Fruit fly (Drosophila melanogaster) S2 (cell line): ENCODE measurements around the gene ntc.
A peak's percentile ranks its signal among the peaks of the same experiment; 100 is the strongest.

Experiments used
- CG8478 ChIP-seq: fragments of >200 bp; optimal IDR thresholded peaks from 2 replicates; lab custom pipeline; 2018
- CTCF ChIP-seq, 2 experiments: fragments of >200 bp; optimal IDR thresholded peaks; 2 replicates each; lab custom pipeline; 2018

ntc gene

dm6 chr3L:3797681-3798080 is 8.6 kb downstream of the ntc start:
- TF ChIP-seq CTCF (optimal IDR thresholded peaks at IDR 0.05; lab: Kevin White, UChicago) (no peak), CG8478 (no peak)

- TF ChIP-seq CG8478 (no peak), CTCF (optimal IDR thresholded peaks at IDR 0.05; lab: Kevin White, UChicago) (no peak)
Measured at dm6 chr3L:3791043-3791682, 15.1 kb downstream of the ntc start.

- TF ChIP-seq CG8478 (no peak), CTCF (optimal IDR thresholded peaks at IDR 0.05; lab: Kevin White, UChicago) (no peak)
Measured at dm6 chr3L:3790504-3790903, 15.8 kb downstream of the ntc start, which contains the start of gene CG32266. TSS of gene CG32266 (plus strand) at chr3L:3790804.

dm6 chr3L:3788790-3789421 is 17.4 kb downstream of the ntc start:
- TF ChIP-seq CTCF (optimal IDR thresholded peaks at IDR 0.05; lab: Kevin White, UChicago) (peak; percentile 30 to 67), CG8478 (no peak)

dm6 chr3L:3787595-3788151 is 18.6 kb downstream of the ntc start:
- TF ChIP-seq CG8478 (no peak), CTCF (optimal IDR thresholded peaks at IDR 0.05; lab: Kevin White, UChicago) (peak in 1 of 2 experiments; percentile 37)

- no peak for TF ChIP-seq CG8478
- no peak for TF ChIP-seq CTCF (optimal IDR thresholded peaks at IDR 0.05; lab: Kevin White, UChicago)
Measured at dm6 chr3L:3787077-3787433, 19.2 kb downstream of the ntc start.

dm6 chr3L:3786344-3787076 is 19.7 kb downstream of the ntc start:
- no peak for TF ChIP-seq CTCF (optimal IDR thresholded peaks at IDR 0.05; lab: Kevin White, UChicago)
- no peak for TF ChIP-seq CG8478

dm6 chr3L:3785688-3786087 is 20.6 kb downstream of the ntc start:
- TF ChIP-seq CG8478 (no peak), CTCF (optimal IDR thresholded peaks at IDR 0.05; lab: Kevin White, UChicago) (no peak)

- TF ChIP-seq CG8478 (no peak), CTCF (optimal IDR thresholded peaks at IDR 0.05; lab: Kevin White, UChicago) (no peak)
Measured at dm6 chr3L:3785002-3785661, 21.1 kb downstream of the ntc start.

dm6 chr3L:3784001-3784400 is 22.3 kb downstream of the ntc start:
- no peak for TF ChIP-seq CTCF (optimal IDR thresholded peaks at IDR 0.05; lab: Kevin White, UChicago)
- TF ChIP-seq CG8478, result no peak

- TF ChIP-seq CTCF (optimal IDR thresholded peaks at IDR 0.05; lab: Kevin White, UChicago), result no peak
Measured at dm6 chr3L:3783436-3783835, 22.8 kb downstream of the ntc start.

- no peak for TF ChIP-seq CTCF (optimal IDR thresholded peaks at IDR 0.05; lab: Kevin White, UChicago)
- no peak for TF ChIP-seq CG8478
Measured at dm6 chr3L:3782584-3783218, 23.6 kb downstream of the ntc start.

dm6 chr3L:3778463-3778862 is 27.8 kb downstream of the ntc start:
- no peak for TF ChIP-seq CG8478
- TF ChIP-seq CTCF (optimal IDR thresholded peaks at IDR 0.05; lab: Kevin White, UChicago), result no peak

- TF ChIP-seq CG8478 (no peak), CTCF (optimal IDR thresholded peaks at IDR 0.05; lab: Kevin White, UChicago) (no peak)
Measured at dm6 chr3L:3776559-3777097, 29.6 kb downstream of the ntc start.

- TF ChIP-seq CTCF (optimal IDR thresholded peaks at IDR 0.05; lab: Kevin White, UChicago), result no peak
Measured at dm6 chr3L:3773317-3773716, 32.9 kb downstream of the ntc start.
